Fruit fly (Drosophila melanogaster): ENCODE data around the gene Ccp84Af.

The Ccp84Af gene

DNA sequence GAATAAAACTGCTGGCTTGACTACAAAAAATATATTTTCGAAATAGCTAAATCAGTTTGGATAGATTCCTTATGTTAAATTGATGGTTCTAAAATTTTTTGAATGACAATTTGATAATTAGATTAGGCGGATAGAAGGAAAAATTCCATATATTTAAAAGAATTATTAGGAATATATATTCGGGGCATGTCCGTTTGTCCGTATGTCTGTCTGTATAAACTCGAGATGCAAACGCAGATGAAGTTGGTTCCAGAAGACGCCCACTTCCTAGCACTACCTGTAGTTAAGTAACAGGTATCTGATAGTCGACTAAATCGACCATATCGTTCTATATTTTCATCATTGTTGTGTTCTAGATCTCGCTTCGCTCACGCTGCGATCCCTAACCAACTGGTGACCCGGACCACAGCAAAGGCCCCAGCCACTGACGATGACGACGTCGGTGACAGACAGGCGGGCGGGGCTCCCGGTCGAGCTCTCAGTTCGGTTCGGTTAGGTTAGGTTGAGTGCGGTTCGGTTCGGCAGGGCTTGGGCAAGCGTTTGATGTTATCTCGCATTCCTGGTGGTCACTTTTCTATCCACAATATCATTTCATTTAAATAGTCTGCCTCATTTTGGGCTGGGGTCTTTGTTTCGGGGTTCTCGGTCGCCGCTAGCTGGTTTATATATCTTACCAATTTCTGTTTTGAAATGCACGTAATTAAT is 17.6 kb downstream of the Ccp84Af start (continued):
- TF ChIP-seq CG12391 (tag; optimal IDR thresholded peaks at IDR 0.05) (peak; percentile 30), CG14441 (GFP tag; IDR thresholded peaks at IDR 0.05) (no peak), ranshi (GFP tag; IDR thresholded peaks at IDR 0.05) (no peak), da (GFP tag; optimal IDR thresholded peaks at IDR 0.05) (no peak), BEAF-32 (GFP tag; optimal IDR thresholded peaks at IDR 0.05) (peak; percentile 50), Atf-2 (GFP tag; optimal IDR thresholded peaks at IDR 0.05) (no peak), prd (optimal IDR thresholded peaks at IDR 0.05) (no peak), prd (GFP tag; IDR thresholded peaks at IDR 0.05) (0 out of 3 replicates have a peak, but pooled peaks have one; percentile 23), nerfin-1 (tag; optimal IDR thresholded peaks at IDR 0.05) (no peak), CG3407 (GFP tag; optimal IDR thresholded peaks at IDR 0.05) (no peak), CG12659 (GFP tag; optimal IDR thresholded peaks at IDR 0.05) (no peak), CG10267 (tag; optimal IDR thresholded peaks at IDR 0.05) (peak; percentile 10), fd3F (GFP tag; optimal IDR thresholded peaks at IDR 0.05) (no peak), gem (tag; optimal IDR thresholded peaks at IDR 0.05) (peak; percentile 21), zen2 (GFP tag; IDR thresholded peaks at IDR 0.05; ENCODE audit: partially characterized antibody) (no peak), hbn (GFP tag; IDR thresholded peaks at IDR 0.05; ENCODE audit: partially characterized antibody) (no peak), CG8281 (tag; optimal IDR thresholded peaks at IDR 0.05) (no peak), al (GFP tag; IDR thresholded peaks at IDR 0.05) (no peak), CG5180 (GFP tag; optimal IDR thresholded peaks at IDR 0.05) (peak; percentile 78), knrl (GFP tag; IDR thresholded peaks at IDR 0.05; ENCODE audit: partially characterized antibody) (peak; percentile 34; the same call in 2 of the 3 replicates), Ets97D (GFP tag; optimal IDR thresholded peaks at IDR 0.05) (no peak), CG9437 (GFP tag; optimal IDR thresholded peaks at IDR 0.05) (peak; percentile 5), CG15696 (tag; optimal IDR thresholded peaks at IDR 0.05) (peak; percentile 18), CG8388 (GFP tag; optimal IDR thresholded peaks at IDR 0.05) (no peak), B-H2 (GFP tag; optimal IDR thresholded peaks at IDR 0.05) (no peak), her (GFP tag; optimal IDR thresholded peaks at IDR 0.05) (no peak), CG10979 (tag; optimal IDR thresholded peaks at IDR 0.05) (peak; percentile 31), CG7556 (GFP tag; optimal IDR thresholded peaks at IDR 0.05) (peak; percentile 49), D19B (GFP tag; optimal IDR thresholded peaks at IDR 0.05) (peak; percentile 10), crp (GFP tag; optimal IDR thresholded peaks at IDR 0.05) (no peak), seq (GFP tag; IDR thresholded peaks at IDR 0.05) (no peak), CG13775 (GFP tag; optimal IDR thresholded peaks at IDR 0.05) (peak; percentile 18), Hmx (GFP tag; optimal IDR thresholded peaks at IDR 0.05) (no peak), Sox100B (GFP tag; optimal IDR thresholded peaks at IDR 0.05) (peak; percentile 13), CoRest (tag; optimal IDR thresholded peaks at IDR 0.05) (peak; percentile 15), CG4424 (GFP tag; optimal IDR thresholded peaks at IDR 0.05) (peak; percentile 30), Drgx (GFP tag; IDR thresholded peaks at IDR 0.05) (no peak), kah (GFP tag; optimal IDR thresholded peaks at IDR 0.05) (no peak), CG17359 (tag; optimal IDR thresholded peaks at IDR 0.05) (no peak), CG17361 (GFP tag; IDR thresholded peaks at IDR 0.05) (peak; percentile 53; the same call in 2 of the 3 replicates), Rfx (GFP tag; IDR thresholded peaks at IDR 0.05) (no peak), grn (GFP tag; optimal IDR thresholded peaks at IDR 0.05) (peak; percentile 74), CG18262 (tag; optimal IDR thresholded peaks at IDR 0.05) (peak; percentile 63), fu2 (GFP tag; optimal IDR thresholded peaks at IDR 0.05) (no peak), CG2199 (GFP tag; IDR thresholded peaks at IDR 0.05) (0 out of 3 replicates have a peak, but pooled peaks have one; percentile 68), luna (GFP tag; optimal IDR thresholded peaks at IDR 0.05) (no peak), HLH4C (GFP tag; IDR thresholded peaks at IDR 0.05; ENCODE audit: partially characterized antibody) (peak; percentile 61; the same call in 2 of the 3 replicates), CG18619 (GFP tag; optimal IDR thresholded peaks at IDR 0.05) (no peak), vfl (GFP tag; optimal IDR thresholded peaks at IDR 0.05) (no peak)
